1 fruit fly cellular context compared by ENCODE assay signal in the genomic region with DNA sequence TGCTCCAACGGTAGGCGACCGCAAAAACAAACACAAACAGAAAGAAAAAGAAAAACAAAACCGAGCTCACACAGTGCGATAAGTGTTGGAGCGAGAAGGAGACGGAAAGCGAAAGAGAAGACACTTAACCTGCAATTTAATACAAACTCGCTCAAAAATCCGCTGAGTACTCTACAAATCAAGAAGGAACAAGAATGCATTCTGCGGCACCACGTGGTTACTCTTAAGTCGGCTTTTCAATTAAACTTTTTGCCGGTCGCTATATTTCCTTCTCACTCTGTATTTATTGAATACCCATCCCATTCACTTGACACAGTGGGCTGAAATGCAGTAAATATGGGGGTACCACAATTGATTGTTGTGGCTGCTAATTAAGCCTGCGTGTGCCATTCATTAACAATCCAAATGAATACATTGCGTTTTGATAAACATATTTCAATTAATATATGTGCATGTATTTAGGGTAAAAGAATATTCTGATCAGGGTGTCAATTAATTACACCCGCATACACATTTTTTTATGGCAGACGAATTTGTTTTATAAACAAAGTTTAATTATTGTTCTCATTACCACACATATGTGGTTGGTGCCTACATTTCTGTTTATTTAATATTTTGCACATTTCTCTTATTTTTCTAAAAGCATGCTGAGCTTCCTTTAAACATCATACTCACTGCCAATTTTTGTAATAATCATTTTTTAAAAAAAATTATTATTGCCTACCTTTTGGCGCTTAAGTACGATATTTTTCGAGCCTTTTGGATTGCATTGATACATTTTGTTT.
TF ChIP-seq lines count a peak whose summit lies in the region.

No protein-coding gene starts in this region.

TF ChIP-seq in whole organism, embryonic, 481 proteins besides CTCF, POLR2A, EP300 and RAD21 (continued from another document and continues in another):
- TF ChIP-seq Max (GFP tag; optimal IDR thresholded peaks at IDR 0.05; lab: Kevin White, UChicago), result peak; percentile 12
- peak; percentile 35 for TF ChIP-seq CG1233 (GFP tag; optimal IDR thresholded peaks at IDR 0.05; lab: Kevin White, UChicago)
- TF ChIP-seq CG3995 (GFP tag; optimal IDR thresholded peaks at IDR 0.05; lab: Kevin White, UChicago), result no peak
- TF ChIP-seq Eip74EF (GFP tag; optimal IDR thresholded peaks at IDR 0.05; lab: Kevin White, UChicago), result no peak
- peak; percentile 9 for TF ChIP-seq HHEX (GFP tag; optimal IDR thresholded peaks at IDR 0.05; lab: Kevin White, UChicago)
- no peak for TF ChIP-seq repo (GFP tag; optimal IDR thresholded peaks at IDR 0.05; lab: Kevin White, UChicago)
- 0 out of 2 replicates have a peak, but pooled peaks have one; percentile 21 for TF ChIP-seq klu (GFP tag; IDR thresholded peaks at IDR 0.05; lab: Robert Waterston, UW)
- TF ChIP-seq so (GFP tag; IDR thresholded peaks at IDR 0.05; lab: Robert Waterston, UW), result no peak
- no peak for TF ChIP-seq nau (GFP tag; optimal IDR thresholded peaks at IDR 0.05; lab: Kevin White, UChicago)
- no peak for TF ChIP-seq CG17802 (tag; optimal IDR thresholded peaks at IDR 0.05; lab: Kevin White, UChicago)
- TF ChIP-seq Optix (GFP tag; IDR thresholded peaks at IDR 0.05; lab: Robert Waterston, UW), result no peak
- TF ChIP-seq YL-1 (GFP tag; optimal IDR thresholded peaks at IDR 0.05; lab: Kevin White, UChicago), result no peak
- TF ChIP-seq CG6765 (GFP tag; optimal IDR thresholded peaks at IDR 0.05; lab: Kevin White, UChicago), result no peak
- no peak for TF ChIP-seq HLH54F (GFP tag; optimal IDR thresholded peaks at IDR 0.05; lab: Kevin White, UChicago)
- TF ChIP-seq CG31388 (GFP tag; optimal IDR thresholded peaks at IDR 0.05; lab: Kevin White, UChicago), result no peak
- TF ChIP-seq Nf-YC (tag; optimal IDR thresholded peaks at IDR 0.05; lab: Kevin White, UChicago), result peak; percentile 19
- TF ChIP-seq dm (GFP tag; optimal IDR thresholded peaks at IDR 0.05; lab: Kevin White, UChicago), result no peak
- no peak for TF ChIP-seq gce (GFP tag; IDR thresholded peaks at IDR 0.05; lab: Robert Waterston, UW)
- TF ChIP-seq CG33557 (GFP tag; optimal IDR thresholded peaks at IDR 0.05; lab: Kevin White, UChicago), result no peak
- TF ChIP-seq Hr39 (optimal IDR thresholded peaks at IDR 0.05; lab: Kevin White, UChicago), result no peak
- no peak for TF ChIP-seq crp (GFP tag; optimal IDR thresholded peaks at IDR 0.05; lab: Kevin White, UChicago)
- peak; percentile 39 for TF ChIP-seq fd64A (GFP tag; optimal IDR thresholded peaks at IDR 0.05; lab: Kevin White, UChicago)
- peak; percentile 94; the same call in 2 of the 4 replicates for TF ChIP-seq chinmo (GFP tag; IDR thresholded peaks at IDR 0.05; lab: Robert Waterston, UW; ENCODE audit: partially characterized antibody)
- no peak for TF ChIP-seq hb (GFP tag; IDR thresholded peaks at IDR 0.05; lab: Robert Waterston, UW; ENCODE audit: partially characterized antibody)
- TF ChIP-seq CG12769 (tag; optimal IDR thresholded peaks at IDR 0.05; lab: Kevin White, UChicago), result peak; percentile 65
- peak; percentile 5 for TF ChIP-seq zfh2 (GFP tag; optimal IDR thresholded peaks at IDR 0.05; lab: Kevin White, UChicago)
- no peak for TF ChIP-seq CG3163 (GFP tag; optimal IDR thresholded peaks at IDR 0.05; lab: Kevin White, UChicago)
- no peak for TF ChIP-seq CG10654 (GFP tag; optimal IDR thresholded peaks at IDR 0.05; lab: Kevin White, UChicago)
- no peak for TF ChIP-seq CG10959 (GFP tag; IDR thresholded peaks at IDR 0.05; lab: Robert Waterston, UW)
- TF ChIP-seq cg (GFP tag; optimal IDR thresholded peaks at IDR 0.05; lab: Kevin White, UChicago), result no peak
- TF ChIP-seq gem (tag; optimal IDR thresholded peaks at IDR 0.05; lab: Kevin White, UChicago), result peak; percentile 55
- peak; percentile 8 for TF ChIP-seq cwo (GFP tag; optimal IDR thresholded peaks at IDR 0.05; lab: Kevin White, UChicago)
- TF ChIP-seq gt (GFP tag; IDR thresholded peaks at IDR 0.05; lab: Robert Waterston, UW), result no peak
- no peak for TF ChIP-seq mld (GFP tag; IDR thresholded peaks at IDR 0.05; lab: Robert Waterston, UW; ENCODE audit: partially characterized antibody)
- TF ChIP-seq CG4617 (GFP tag; optimal IDR thresholded peaks at IDR 0.05; lab: Kevin White, UChicago; ENCODE audit: borderline replicate concordance), result no peak
- TF ChIP-seq ssp (GFP tag; IDR thresholded peaks at IDR 0.05; lab: Robert Waterston, UW), result 0 out of 2 replicates have a peak, but pooled peaks have one; percentile 20
- TF ChIP-seq zf30C (GFP tag; optimal IDR thresholded peaks at IDR 0.05; lab: Kevin White, UChicago), result no peak
- TF ChIP-seq pros (GFP tag; optimal IDR thresholded peaks at IDR 0.05; lab: Kevin White, UChicago), result no peak
- no peak for TF ChIP-seq CG3065 (GFP tag; optimal IDR thresholded peaks at IDR 0.05; lab: Kevin White, UChicago)
- peak; percentile 13 for TF ChIP-seq slp2 (GFP tag; optimal IDR thresholded peaks at IDR 0.05; lab: Kevin White, UChicago)
- TF ChIP-seq Dad (GFP tag; optimal IDR thresholded peaks at IDR 0.05; lab: Kevin White, UChicago), result no peak
- peak; percentile 19 for TF ChIP-seq dmrt99B (tag; optimal IDR thresholded peaks at IDR 0.05; lab: Kevin White, UChicago)
- no peak for TF ChIP-seq scrt (GFP tag; optimal IDR thresholded peaks at IDR 0.05; lab: Kevin White, UChicago)
- no peak for TF ChIP-seq CG6683 (GFP tag; optimal IDR thresholded peaks at IDR 0.05; lab: Kevin White, UChicago)
- TF ChIP-seq ato (GFP tag; IDR thresholded peaks at IDR 0.05; lab: Robert Waterston, UW; ENCODE audit: partially characterized antibody), result no peak
- no peak for TF ChIP-seq ab (GFP tag; optimal IDR thresholded peaks at IDR 0.05; lab: Kevin White, UChicago)
- TF ChIP-seq Hmx (GFP tag; optimal IDR thresholded peaks at IDR 0.05; lab: Kevin White, UChicago), result peak; percentile 19
- TF ChIP-seq btn (GFP tag; optimal IDR thresholded peaks at IDR 0.05; lab: Kevin White, UChicago), result no peak
- TF ChIP-seq Trl (optimal IDR thresholded peaks at IDR 0.05; lab: Kevin White, UChicago), result no peak
- TF ChIP-seq Trl (GFP tag; optimal IDR thresholded peaks at IDR 0.05; lab: Kevin White, UChicago), result no peak
- TF ChIP-seq CG4424 (GFP tag; optimal IDR thresholded peaks at IDR 0.05; lab: Kevin White, UChicago), result peak; percentile 33
- no peak for TF ChIP-seq CG4404 (GFP tag; IDR thresholded peaks at IDR 0.05; lab: Robert Waterston, UW)
- TF ChIP-seq ttk (GFP tag; IDR thresholded peaks at IDR 0.05; lab: Robert Waterston, UW), result no peak
- TF ChIP-seq CG2875 (GFP tag; optimal IDR thresholded peaks at IDR 0.05; lab: Kevin White, UChicago), result no peak
- TF ChIP-seq CG17359 (tag; optimal IDR thresholded peaks at IDR 0.05; lab: Kevin White, UChicago), result no peak
- TF ChIP-seq CG12219 (GFP tag; optimal IDR thresholded peaks at IDR 0.05; lab: Kevin White, UChicago), result no peak
- TF ChIP-seq Xrp1 (GFP tag; IDR thresholded peaks at IDR 0.05; lab: Robert Waterston, UW), result no peak
- no peak for TF ChIP-seq pita (GFP tag; optimal IDR thresholded peaks at IDR 0.05; lab: Kevin White, UChicago)
- TF ChIP-seq CG6813 (GFP tag; optimal IDR thresholded peaks at IDR 0.05; lab: Kevin White, UChicago), result peak; percentile 16
- peak; percentile 13 for TF ChIP-seq CG7987 (GFP tag; optimal IDR thresholded peaks at IDR 0.05; lab: Kevin White, UChicago)
- no peak for TF ChIP-seq Ada2b (GFP tag; IDR thresholded peaks at IDR 0.05; lab: Robert Waterston, UW)
- no peak for TF ChIP-seq CG18476 (GFP tag; optimal IDR thresholded peaks at IDR 0.05; lab: Kevin White, UChicago)
- TF ChIP-seq Side (GFP tag; optimal IDR thresholded peaks at IDR 0.05; lab: Kevin White, UChicago), result no peak
- TF ChIP-seq grn (GFP tag; optimal IDR thresholded peaks at IDR 0.05; lab: Kevin White, UChicago), result no peak
- peak; percentile 26 for TF ChIP-seq ATbp (GFP tag; optimal IDR thresholded peaks at IDR 0.05; lab: Kevin White, UChicago)
- 0 out of 3 replicates have a peak, but pooled peaks have one; percentile 6 for TF ChIP-seq Mrtf (GFP tag; IDR thresholded peaks at IDR 0.05; lab: Robert Waterston, UW)
- no peak for TF ChIP-seq CG10565 (GFP tag; optimal IDR thresholded peaks at IDR 0.05; lab: Kevin White, UChicago)
- TF ChIP-seq CG4282 (GFP tag; optimal IDR thresholded peaks at IDR 0.05; lab: Kevin White, UChicago), result no peak
- no peak for TF ChIP-seq sna (GFP tag; IDR thresholded peaks at IDR 0.05; lab: Robert Waterston, UW; ENCODE audit: partially characterized antibody)
- no peak for TF ChIP-seq croc (GFP tag; conservative IDR thresholded peaks at IDR 0.05; lab: Robert Waterston, UW)
- TF ChIP-seq CG1602 (GFP tag; optimal IDR thresholded peaks at IDR 0.05; lab: Kevin White, UChicago), result no peak
- no peak for TF ChIP-seq CG15073 (GFP tag; optimal IDR thresholded peaks at IDR 0.05; lab: Kevin White, UChicago)
- 0 out of 2 replicates have a peak, but pooled peaks have one; percentile 12 for TF ChIP-seq ap (GFP tag; IDR thresholded peaks at IDR 0.05; lab: Robert Waterston, UW)
- TF ChIP-seq CG43689 (GFP tag; IDR thresholded peaks at IDR 0.05; lab: Robert Waterston, UW), result no peak
- TF ChIP-seq CG10543 (GFP tag; optimal IDR thresholded peaks at IDR 0.05; lab: Kevin White, UChicago), result no peak
- TF ChIP-seq fru (optimal IDR thresholded peaks at IDR 0.05; lab: Kevin White, UChicago), result no peak
- TF ChIP-seq CG15011 (GFP tag; optimal IDR thresholded peaks at IDR 0.05; lab: Kevin White, UChicago), result no peak
- no peak for TF ChIP-seq jing (GFP tag; optimal IDR thresholded peaks at IDR 0.05; lab: Kevin White, UChicago)
- no peak; the same call in 1 of the 2 replicates for TF ChIP-seq nerfin-2 (GFP tag; IDR thresholded peaks at IDR 0.05; lab: Robert Waterston, UW; ENCODE audit: partially characterized antibody)
- no peak for TF ChIP-seq GATAe (GFP tag; conservative IDR thresholded peaks at IDR 0.05; lab: Robert Waterston, UW)
- TF ChIP-seq hbn (GFP tag; IDR thresholded peaks at IDR 0.05; lab: Robert Waterston, UW; ENCODE audit: partially characterized antibody), result no peak
- no peak for TF ChIP-seq Aef1 (GFP tag; IDR thresholded peaks at IDR 0.05; lab: Robert Waterston, UW)
- TF ChIP-seq CG4820 (GFP tag; optimal IDR thresholded peaks at IDR 0.05; lab: Kevin White, UChicago), result no peak
- no peak for TF ChIP-seq kay (GFP tag; optimal IDR thresholded peaks at IDR 0.05; lab: Kevin White, UChicago)
- no peak; the same call in 2 of the 3 replicates for TF ChIP-seq CG11695 (GFP tag; IDR thresholded peaks at IDR 0.05; lab: Robert Waterston, UW)
- no peak for TF ChIP-seq Bteb2 (GFP tag; optimal IDR thresholded peaks at IDR 0.05; lab: Kevin White, UChicago)
- no peak for TF ChIP-seq ftz-f1 (GFP tag; optimal IDR thresholded peaks at IDR 0.05; lab: Kevin White, UChicago)
- no peak for TF ChIP-seq Bgb (GFP tag; IDR thresholded peaks at IDR 0.05; lab: Robert Waterston, UW; ENCODE audit: partially characterized antibody)
- TF ChIP-seq Taf1 (GFP tag; IDR thresholded peaks at IDR 0.05; lab: Robert Waterston, UW), result no peak
- TF ChIP-seq CG14014 (GFP tag; IDR thresholded peaks at IDR 0.05; lab: Robert Waterston, UW), result no peak; the same call in 1 of the 2 replicates
- peak; percentile 5 for TF ChIP-seq fd96Cb (tag; optimal IDR thresholded peaks at IDR 0.05; lab: Kevin White, UChicago)
- no peak for TF ChIP-seq Abd-B (GFP tag; optimal IDR thresholded peaks at IDR 0.05; lab: Kevin White, UChicago)
- no peak for TF ChIP-seq da (GFP tag; optimal IDR thresholded peaks at IDR 0.05; lab: Kevin White, UChicago)
- TF ChIP-seq CG31441 (GFP tag; IDR thresholded peaks at IDR 0.05; lab: Robert Waterston, UW), result peak; percentile 47; the same call in 1 of the 2 replicates
- no peak for TF ChIP-seq crol (GFP tag; IDR thresholded peaks at IDR 0.05; lab: Robert Waterston, UW)
- no peak for TF ChIP-seq CG32772 (GFP tag; IDR thresholded peaks at IDR 0.05; lab: Robert Waterston, UW)
- peak; percentile 65 for TF ChIP-seq CG9727 (GFP tag; optimal IDR thresholded peaks at IDR 0.05; lab: Kevin White, UChicago)
- TF ChIP-seq HLH3B (GFP tag; IDR thresholded peaks at IDR 0.05; lab: Robert Waterston, UW), result 0 out of 2 replicates have a peak, but pooled peaks have one; percentile 43
- no peak for TF ChIP-seq wek (GFP tag; optimal IDR thresholded peaks at IDR 0.05; lab: Kevin White, UChicago)
- TF ChIP-seq Nf-YA (GFP tag; IDR thresholded peaks at IDR 0.05; lab: Robert Waterston, UW), result no peak
- TF ChIP-seq CG6272 (GFP tag; IDR thresholded peaks at IDR 0.05; lab: Robert Waterston, UW), result no peak
- 0 out of 2 replicates have a peak, but pooled peaks have one; percentile 3 for TF ChIP-seq E2f2 (GFP tag; IDR thresholded peaks at IDR 0.05; lab: Robert Waterston, UW)
- no peak for TF ChIP-seq lov (optimal IDR thresholded peaks at IDR 0.05; lab: Kevin White, UChicago)
- TF ChIP-seq lov (GFP tag; IDR thresholded peaks at IDR 0.05; lab: Robert Waterston, UW), result no peak
- no peak for TF ChIP-seq Poxn (GFP tag; IDR thresholded peaks at IDR 0.05; lab: Robert Waterston, UW)
- TF ChIP-seq H2.0 (GFP tag; IDR thresholded peaks at IDR 0.05; lab: Robert Waterston, UW), result no peak
- no peak for TF ChIP-seq esg (GFP tag; conservative IDR thresholded peaks at IDR 0.05; lab: Robert Waterston, UW)
- TF ChIP-seq CG2889 (GFP tag; IDR thresholded peaks at IDR 0.05; lab: Robert Waterston, UW), result no peak
- TF ChIP-seq Six4 (GFP tag; optimal IDR thresholded peaks at IDR 0.05; lab: Kevin White, UChicago), result peak; percentile 16
- no peak for TF ChIP-seq CG10147 (GFP tag; optimal IDR thresholded peaks at IDR 0.05; lab: Kevin White, UChicago)
- TF ChIP-seq CG10209 (GFP tag; optimal IDR thresholded peaks at IDR 0.05; lab: Kevin White, UChicago), result peak; percentile 23
- no peak for TF ChIP-seq CG12299 (tag; optimal IDR thresholded peaks at IDR 0.05; lab: Kevin White, UChicago)
- TF ChIP-seq CG4854 (GFP tag; optimal IDR thresholded peaks at IDR 0.05; lab: Kevin White, UChicago), result peak; percentile 9
- TF ChIP-seq Kr (GFP tag; optimal IDR thresholded peaks at IDR 0.05; lab: Kevin White, UChicago), result no peak
- TF ChIP-seq Dek (tag; optimal IDR thresholded peaks at IDR 0.05; lab: Kevin White, UChicago), result peak; percentile 26
- no peak for TF ChIP-seq Awh (GFP tag; IDR thresholded peaks at IDR 0.05; lab: Robert Waterston, UW)
- TF ChIP-seq CG17912 (GFP tag; optimal IDR thresholded peaks at IDR 0.05; lab: Kevin White, UChicago), result no peak
- peak; percentile 35 for TF ChIP-seq CG18619 (GFP tag; optimal IDR thresholded peaks at IDR 0.05; lab: Kevin White, UChicago)
- no peak for TF ChIP-seq CG15696 (tag; optimal IDR thresholded peaks at IDR 0.05; lab: Kevin White, UChicago)
- no peak for TF ChIP-seq unc-4 (GFP tag; IDR thresholded peaks at IDR 0.05; lab: Robert Waterston, UW; ENCODE audit: partially characterized antibody)
- no peak; the same call in 1 of the 2 replicates for TF ChIP-seq Ptx1 (GFP tag; IDR thresholded peaks at IDR 0.05; lab: Robert Waterston, UW)
- no peak for TF ChIP-seq Deaf1 (tag; optimal IDR thresholded peaks at IDR 0.05; lab: Kevin White, UChicago)
- peak; percentile 7; the same call in 1 of the 3 replicates for TF ChIP-seq ase (GFP tag; IDR thresholded peaks at IDR 0.05; lab: Robert Waterston, UW)
- TF ChIP-seq D19B (GFP tag; optimal IDR thresholded peaks at IDR 0.05; lab: Kevin White, UChicago), result peak; percentile 31
